Fruit fly (Drosophila melanogaster) whole organism, embryonic: ENCODE data around the gene CG43245.
A peak's percentile ranks its signal among the peaks of the same experiment; 100 is the strongest.

Experiments used
- Aef1 ChIP-seq: fragments of 200-800 bp; sonication (Bioruptor generic); IDR thresholded peaks from 3 replicates; pipeline ENCODE4 v1.3.6; 2022; ENCODE audit warnings: missing biosample characterization, missing genetic modification characterization
- CG10147 ChIP-seq: fragments of 200-800 bp; sonication (Bioruptor generic); optimal IDR thresholded peaks from 2 replicates; lab custom pipeline; 2019; ENCODE audit warnings: missing biosample characterization, mild to moderate bottlenecking, missing genetic modification characterization, moderate library complexity
- CG11247 ChIP-seq: fragments of 200-800 bp; sonication (Bioruptor generic); IDR thresholded peaks from 2 replicates; pipeline ENCODE4 v1.3.6; 2022; ENCODE audit warnings: missing biosample characterization, missing genetic modification characterization
- CG13624 ChIP-seq: fragments of 200-800 bp; sonication (Bioruptor generic); optimal IDR thresholded peaks from 2 replicates; lab custom pipeline; 2016; ENCODE audit warnings: missing biosample characterization, missing genetic modification characterization
- CG14441 ChIP-seq: fragments of 200-800 bp; sonication (Bioruptor generic); IDR thresholded peaks from 2 replicates; pipeline ENCODE4 v1.3.6; 2022; ENCODE audit warnings: missing biosample characterization, missing genetic modification characterization
- CG15011 ChIP-seq: fragments of 200-800 bp; sonication (Bioruptor generic); optimal IDR thresholded peaks from 3 replicates; lab custom pipeline; 2018; ENCODE audit warnings: missing biosample characterization, mild to moderate bottlenecking, missing genetic modification characterization
- CG1529 ChIP-seq: fragments of 200-800 bp; sonication (Bioruptor generic); optimal IDR thresholded peaks from 3 replicates; lab custom pipeline; 2018; ENCODE audit warnings: missing biosample characterization, missing genetic modification characterization
- CG16779 ChIP-seq: fragments of 200-800 bp; sonication (Bioruptor generic); IDR thresholded peaks from 2 replicates; pipeline ENCODE4 v1.3.6; 2022; ENCODE audit warnings: missing biosample characterization, missing genetic modification characterization
- CG17912 ChIP-seq: fragments of 200-800 bp; sonication (Bioruptor generic); optimal IDR thresholded peaks from 2 replicates; lab custom pipeline; 2018; ENCODE audit warnings: missing biosample characterization, mild to moderate bottlenecking, missing genetic modification characterization
- CG18619 ChIP-seq: fragments of 200-800 bp; sonication (Bioruptor generic); optimal IDR thresholded peaks from 3 replicates; lab custom pipeline; 2017; ENCODE audit warnings: missing biosample characterization, mild to moderate bottlenecking, missing genetic modification characterization
- CG2120 ChIP-seq: fragments of 200-800 bp; sonication (Bioruptor generic); optimal IDR thresholded peaks from 3 replicates; lab custom pipeline; 2016; ENCODE audit warnings: missing biosample characterization, missing genetic modification characterization
- CG30403 ChIP-seq: fragments of 200-800 bp; sonication (Bioruptor generic); optimal IDR thresholded peaks from 3 replicates; lab custom pipeline; 2016; ENCODE audit warnings: missing biosample characterization, missing genetic modification characterization
- CG3281 ChIP-seq: fragments of 200-800 bp; sonication (Bioruptor generic); optimal IDR thresholded peaks from 3 replicates; lab custom pipeline; 2017; ENCODE audit warnings: missing biosample characterization, mild to moderate bottlenecking, missing genetic modification characterization
- CG4617 ChIP-seq: fragments of 200-800 bp; sonication (Bioruptor generic); optimal IDR thresholded peaks from 3 replicates; lab custom pipeline; 2016; ENCODE audit warnings: missing biosample characterization, missing genetic modification characterization, borderline replicate concordance
- CG6791 ChIP-seq: fragments of 200-800 bp; sonication (Bioruptor generic); IDR thresholded peaks from 3 replicates; pipeline ENCODE4 v1.3.6; 2022; ENCODE audit warnings: missing biosample characterization, missing genetic modification characterization; ENCODE audit not compliant: partially characterized antibody
- CG7987 ChIP-seq: fragments of 200-800 bp; sonication (Bioruptor generic); optimal IDR thresholded peaks from 2 replicates; lab custom pipeline; 2018; ENCODE audit warnings: missing biosample characterization, mild to moderate bottlenecking, missing genetic modification characterization, moderate library complexity
- Dek ChIP-seq: fragments of 200-800 bp; sonication (Bioruptor generic); optimal IDR thresholded peaks from 3 replicates; lab custom pipeline; 2019; ENCODE audit warnings: missing biosample characterization, mild to moderate bottlenecking, missing genetic modification characterization, moderate library complexity
- Drgx ChIP-seq: fragments of 200-800 bp; sonication (Bioruptor generic); IDR thresholded peaks from 2 replicates; pipeline ENCODE4 v1.3.6; 2022; ENCODE audit warnings: missing biosample characterization, missing genetic modification characterization
- Ets65A ChIP-seq: fragments of 200-800 bp; sonication (Bioruptor generic); peaks from one replicate; lab custom pipeline; 2016; ENCODE audit warnings: missing biosample characterization, missing genetic modification characterization
- HmgD ChIP-seq: fragments of 200-800 bp; sonication (Bioruptor generic); optimal IDR thresholded peaks from 3 replicates; lab custom pipeline; 2016; ENCODE audit warnings: missing biosample characterization, missing genetic modification characterization
- Hr39 ChIP-seq: fragments of >200 bp; optimal IDR thresholded peaks from 2 replicates; lab custom pipeline; 2017
- MBD-R2 ChIP-seq: fragments of 200-800 bp; sonication (Bioruptor generic); IDR thresholded peaks from 2 replicates; pipeline ENCODE4 v1.3.6; 2022; ENCODE audit warnings: missing biosample characterization, missing genetic modification characterization
- Med ChIP-seq: fragments of 200-800 bp; sonication (Bioruptor generic); peaks from one replicate; lab custom pipeline; 2016; ENCODE audit warnings: missing biosample characterization, missing genetic modification characterization, mild to moderate bottlenecking, inconsistent platforms, moderate library complexity
- Opbp ChIP-seq: fragments of 200-800 bp; sonication (Bioruptor generic); IDR thresholded peaks from 3 replicates; pipeline ENCODE4 v1.3.6; 2022; ENCODE audit warnings: missing biosample characterization, missing genetic modification characterization; ENCODE audit not compliant: partially characterized antibody
- Pdp1 ChIP-seq, 2 experiments: fragments of 200-800 bp; sonication (Bioruptor generic); optimal IDR thresholded peaks; 3 replicates each; lab custom pipeline; 2016; ENCODE audit warnings: missing biosample characterization in 2 of 2, missing genetic modification characterization in 2 of 2, mild to moderate bottlenecking in 1 of 2, moderate library complexity in 1 of 2
- ash1 ChIP-seq: fragments of 200-800 bp; sonication (Bioruptor generic); optimal IDR thresholded peaks from 2 replicates; lab custom pipeline; 2018; ENCODE audit warnings: missing biosample characterization, mild to moderate bottlenecking, missing genetic modification characterization
- corto ChIP-seq: fragments of 200-800 bp; sonication (Bioruptor generic); optimal IDR thresholded peaks from 2 replicates; lab custom pipeline; 2016; ENCODE audit warnings: missing biosample characterization, mild to moderate bottlenecking, missing genetic modification characterization, moderate library complexity
- crol ChIP-seq: fragments of 200-800 bp; sonication (Bioruptor generic); IDR thresholded peaks from 2 replicates; pipeline ENCODE4 v1.3.6; 2022; ENCODE audit warnings: missing biosample characterization, missing genetic modification characterization
- cwo ChIP-seq: fragments of 200-800 bp; sonication (Bioruptor generic); optimal IDR thresholded peaks from 3 replicates; lab custom pipeline; 2017; ENCODE audit warnings: missing biosample characterization, missing genetic modification characterization, mild to moderate bottlenecking, moderate library complexity, missing genetic modification reagents
- dmrt99B ChIP-seq: fragments of 200-800 bp; sonication (Bioruptor generic); optimal IDR thresholded peaks from 2 replicates; lab custom pipeline; 2018; ENCODE audit warnings: missing biosample characterization, mild to moderate bottlenecking, missing genetic modification characterization, moderate library complexity
- emc ChIP-seq: fragments of 200-800 bp; sonication (Bioruptor generic); optimal IDR thresholded peaks from 2 replicates; lab custom pipeline; 2016; ENCODE audit warnings: missing biosample characterization, missing genetic modification characterization
- ewg ChIP-seq: fragments of 200-800 bp; sonication (Bioruptor generic); optimal IDR thresholded peaks from 3 replicates; lab custom pipeline; 2017; ENCODE audit warnings: mild to moderate bottlenecking, missing biosample characterization, missing genetic modification reagents, missing genetic modification characterization
- exex ChIP-seq: fragments of 200-800 bp; sonication (Bioruptor generic); optimal IDR thresholded peaks from 4 replicates; lab custom pipeline; 2018; ENCODE audit warnings: missing biosample characterization, mild to moderate bottlenecking, missing genetic modification characterization, moderate library complexity
- eyg ChIP-seq: fragments of 200-800 bp; sonication (Bioruptor generic); optimal IDR thresholded peaks from 3 replicates; lab custom pipeline; 2016; ENCODE audit warnings: missing biosample characterization, missing genetic modification characterization
- gcm ChIP-seq: fragments of 200-800 bp; sonication (Bioruptor generic); optimal IDR thresholded peaks from 2 replicates; lab custom pipeline; 2019; ENCODE audit warnings: missing biosample characterization, mild to moderate bottlenecking, missing genetic modification characterization, moderate library complexity
- hb ChIP-seq: fragments of 200-800 bp; sonication (Bioruptor generic); IDR thresholded peaks from 3 replicates; pipeline ENCODE4 v1.3.6; 2022; ENCODE audit warnings: missing biosample characterization, missing genetic modification characterization; ENCODE audit not compliant: partially characterized antibody
- hbn ChIP-seq: fragments of 200-800 bp; sonication (Bioruptor generic); IDR thresholded peaks from 2 replicates; pipeline ENCODE4 v1.3.6; 2022; ENCODE audit warnings: missing biosample characterization, missing genetic modification characterization; ENCODE audit not compliant: partially characterized antibody
- hkb ChIP-seq, 2 experiments: fragments of 200-800 bp in 1 of 2; fragments of >200 bp in 1 of 2; sonication (Bioruptor generic) in 1 of 2; IDR thresholded peaks in 1 of 2; optimal IDR thresholded peaks in 1 of 2; 2 replicates each; pipeline versions ENCODE4 v1.3.6 to Lab custom; 2017 to 2022; ENCODE audit warnings: missing biosample characterization in 1 of 2, missing genetic modification characterization in 1 of 2
- inv ChIP-seq: fragments of 200-800 bp; sonication (Bioruptor generic); IDR thresholded peaks from 2 replicates; pipeline ENCODE4 v1.3.6; 2022; ENCODE audit warnings: missing biosample characterization, missing genetic modification characterization; ENCODE audit not compliant: partially characterized antibody
- lilli ChIP-seq: fragments of 200-800 bp; sonication (Bioruptor generic); optimal IDR thresholded peaks from 3 replicates; lab custom pipeline; 2016; ENCODE audit warnings: missing biosample characterization, missing genetic modification characterization
- nau ChIP-seq: fragments of 200-800 bp; sonication (Bioruptor generic); optimal IDR thresholded peaks from 3 replicates; lab custom pipeline; 2017; ENCODE audit warnings: missing biosample characterization, mild to moderate bottlenecking, missing genetic modification characterization, missing genetic modification reagents
- oc ChIP-seq: fragments of 200-800 bp; sonication (Bioruptor generic); optimal IDR thresholded peaks from 2 replicates; lab custom pipeline; 2018; ENCODE audit warnings: missing biosample characterization, mild to moderate bottlenecking, missing genetic modification characterization, moderate library complexity
- salm ChIP-seq: fragments of 200-800 bp; sonication (Bioruptor generic); optimal IDR thresholded peaks from 2 replicates; lab custom pipeline; 2018; ENCODE audit warnings: missing biosample characterization, mild to moderate bottlenecking, missing genetic modification characterization
- sc ChIP-seq, 3 experiments: fragments of >200 bp in 2 of 3; fragments of 200-800 bp in 1 of 3; sonication (Bioruptor generic) in 1 of 3; optimal IDR thresholded peaks; 2 replicates in 2 of 3; 3 replicates in 1 of 3; lab custom pipeline; 2017; ENCODE audit warnings: mild to moderate bottlenecking in 1 of 3, missing biosample characterization in 1 of 3, missing genetic modification characterization in 1 of 3, missing genetic modification reagents in 1 of 3
- schlank ChIP-seq: fragments of 200-800 bp; sonication (Bioruptor generic); optimal IDR thresholded peaks from 2 replicates; lab custom pipeline; 2018; ENCODE audit warnings: missing biosample characterization, mild to moderate bottlenecking, missing genetic modification characterization
- sob ChIP-seq: fragments of 200-800 bp; sonication (Bioruptor generic); IDR thresholded peaks from 2 replicates; pipeline ENCODE4 v1.3.6; 2022; ENCODE audit warnings: missing biosample characterization, missing genetic modification characterization
- sr ChIP-seq: fragments of 200-800 bp; sonication (Bioruptor generic); IDR thresholded peaks from 3 replicates; pipeline ENCODE4 v1.3.6; 2022; ENCODE audit warnings: missing biosample characterization, missing genetic modification characterization
- trem ChIP-seq: fragments of 200-800 bp; optimal IDR thresholded peaks from 3 replicates; lab custom pipeline; 2019; ENCODE audit warnings: missing biosample characterization, mild to moderate bottlenecking, missing genetic modification characterization, moderate library complexity
- trh ChIP-seq: fragments of 200-800 bp; sonication (Bioruptor generic); optimal IDR thresholded peaks from 2 replicates; lab custom pipeline; 2016; ENCODE audit warnings: missing biosample characterization, missing genetic modification characterization
- ttk ChIP-seq: fragments of 200-800 bp; sonication (Bioruptor generic); IDR thresholded peaks from 2 replicates; pipeline ENCODE4 v2.1.2; 2022; ENCODE audit warnings: missing biosample characterization, missing genetic modification characterization
- vvl ChIP-seq: fragments of 200-800 bp; sonication (Bioruptor generic); IDR thresholded peaks from 2 replicates; pipeline ENCODE4 v1.3.6; 2022; ENCODE audit warnings: missing biosample characterization, missing genetic modification characterization

CG43245 gene

DNA sequence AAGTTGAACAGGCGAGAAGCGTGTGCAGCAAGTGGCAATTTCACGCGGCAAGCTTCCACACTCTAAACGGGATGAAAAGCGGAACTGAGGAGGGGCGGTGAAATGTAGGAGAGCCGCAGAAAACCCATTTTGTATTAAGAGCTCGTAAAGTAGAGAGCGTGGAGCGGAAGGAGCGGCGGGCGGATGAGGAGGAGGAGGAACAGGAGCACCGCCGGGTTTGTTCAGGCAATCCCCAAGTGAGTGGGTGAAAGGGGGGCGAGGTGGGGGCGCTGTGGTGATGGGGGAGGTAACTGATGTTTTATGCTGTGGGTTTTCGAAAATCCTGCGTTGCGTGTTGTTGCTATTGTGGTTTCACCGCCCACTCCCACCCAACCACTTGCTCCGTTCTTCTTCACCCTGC, 44.6 kb upstream of the CG43245 start (continued):
- no peak for TF ChIP-seq salm (tag; lab: Kevin White, UChicago)
- no peak for TF ChIP-seq ttk (GFP tag; lab: Robert Waterston, UW)
- TF ChIP-seq hbn (GFP tag; lab: Robert Waterston, UW) = no peak
- no peak for TF ChIP-seq Drgx (GFP tag; lab: Robert Waterston, UW)
- no peak for TF ChIP-seq lilli (GFP tag; lab: Kevin White, UChicago)
- TF ChIP-seq, all 482 proteins: peak for 7

DNA sequence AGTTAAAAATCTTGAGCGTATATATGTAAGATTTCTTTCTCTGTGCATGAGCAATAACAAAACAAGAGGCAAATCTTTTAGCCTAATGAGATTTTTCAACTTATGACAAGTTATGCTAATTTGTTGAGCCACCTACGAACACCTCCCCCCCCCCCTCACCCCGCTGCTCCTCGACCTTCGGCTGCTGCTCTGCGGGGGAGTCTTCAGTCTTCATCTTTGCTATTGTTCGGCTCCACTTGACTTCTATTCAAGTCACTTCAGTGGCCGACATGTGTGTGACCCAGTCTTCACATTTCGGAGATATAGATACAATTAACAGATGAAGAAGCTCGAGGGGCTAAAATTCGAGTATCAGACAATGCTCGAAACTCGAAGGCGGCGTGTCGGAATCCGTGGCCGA, 39.7 kb upstream of the CG43245 start:
- TF ChIP-seq corto (no peak), schlank (tag; lab: Kevin White, UChicago) (no peak), inv (GFP tag; lab: Robert Waterston, UW) (no peak), oc (tag; lab: Kevin White, UChicago) (peak; percentile 19), CG4617 (no peak), CG18619 (no peak), Med (GFP tag; lab: Kevin White, UChicago) (peak; percentile 31), trh (GFP tag; lab: Kevin White, UChicago) (no peak), crol (GFP tag; lab: Robert Waterston, UW) (peak; percentile 51; the same call in 1 of the 2 replicates), trem (no peak), CG17912 (GFP tag; lab: Kevin White, UChicago) (no peak), Pdp1 (GFP tag; optimal IDR thresholded peaks at IDR 0.05; lab: Kevin White, UChicago) (no peak), sr (GFP tag; lab: Robert Waterston, UW) (peak; percentile 88), CG2120 (no peak), CG13624 (GFP tag; lab: Kevin White, UChicago) (no peak), MBD-R2 (no peak), emc (GFP tag; lab: Kevin White, UChicago) (no peak), vvl (GFP tag; lab: Robert Waterston, UW) (peak; percentile 48; the same call in 1 of the 2 replicates), Dek (tag; lab: Kevin White, UChicago) (no peak), sc (optimal IDR thresholded peaks at IDR 0.05; lab: Kevin White, UChicago) (no peak), sc (GFP tag; optimal IDR thresholded peaks at IDR 0.05; lab: Kevin White, UChicago) (no peak), CG3281 (no peak), ewg (GFP tag; lab: Kevin White, UChicago) (no peak), CG7987 (no peak), sob (no peak), CG6791 (no peak), Ets65A (GFP tag; lab: Kevin White, UChicago) (peak; percentile 78), exex (tag; lab: Kevin White, UChicago) (no peak), CG30403 (GFP tag; lab: Kevin White, UChicago) (no peak), HmgD (no peak), Aef1 (GFP tag; lab: Robert Waterston, UW) (no peak), CG11247 (GFP tag; lab: Robert Waterston, UW) (no peak), CG1529 (GFP tag; lab: Kevin White, UChicago) (no peak), Opbp (GFP tag; lab: Robert Waterston, UW) (no peak), CG16779 (GFP tag; lab: Robert Waterston, UW) (no peak)

DNA sequence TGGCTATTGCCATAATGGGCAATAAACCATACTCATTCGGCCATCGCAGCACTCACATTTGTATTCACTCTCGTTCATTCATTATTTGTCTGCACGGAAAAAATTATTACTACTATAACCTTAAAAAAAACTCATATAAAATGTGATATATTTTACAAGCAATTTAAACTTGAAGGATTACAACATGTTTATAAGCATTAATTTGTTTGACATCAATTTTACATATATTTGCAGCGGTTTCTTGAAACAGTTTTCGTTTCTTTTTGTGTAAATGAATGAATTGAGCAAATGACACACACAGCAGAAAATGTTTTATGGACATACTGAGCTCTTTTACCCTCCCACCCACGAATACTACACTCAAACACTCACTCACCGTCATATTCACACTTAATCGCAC, 38.2 kb upstream of the CG43245 start:
- TF ChIP-seq CG14441 (GFP tag; lab: Robert Waterston, UW) = no peak
- TF ChIP-seq dmrt99B (tag; lab: Kevin White, UChicago) = no peak
- no peak for TF ChIP-seq hkb (optimal IDR thresholded peaks at IDR 0.05; lab: Kevin White, UChicago)
- peak; percentile 36; the same call in 1 of the 2 replicates for TF ChIP-seq hkb (GFP tag; IDR thresholded peaks at IDR 0.05; lab: Robert Waterston, UW)
- no peak for TF ChIP-seq eyg (GFP tag; lab: Kevin White, UChicago)
- no peak for TF ChIP-seq CG10147
- no peak for TF ChIP-seq CG15011
- TF ChIP-seq cwo = no peak
- TF ChIP-seq Hr39 (lab: Kevin White, UChicago) = no peak
- no peak for TF ChIP-seq gcm (GFP tag; lab: Kevin White, UChicago)
- no peak for TF ChIP-seq nau
- TF ChIP-seq ash1 (GFP tag; lab: Kevin White, UChicago) = no peak
- no peak for TF ChIP-seq hb (GFP tag; lab: Robert Waterston, UW)
